Worm (Caenorhabditis elegans) whole organism, L1 larva: ENCODE measurements around the gene mxl-3.

Experiments
- ces-1 ChIP-seq: fragments of 150-350 bp; optimal IDR thresholded peaks from 2 replicates; lab custom pipeline; 2014; ENCODE audit warnings: missing biosample characterization, missing genetic modification reagents, missing genetic modification characterization
- egl-27 ChIP-seq, 2 experiments: fragments of 150-350 bp in 1 of 2; sonication (generic microtip); optimal IDR thresholded peaks; 3 replicates each; lab custom pipeline; 2017 to 2018; ENCODE audit warnings: missing biosample characterization in 2 of 2, missing genetic modification characterization in 2 of 2, missing genetic modification reagents in 2 of 2
- isw-1 ChIP-seq: fragments of 200-800 bp; sonication (Bioruptor generic); IDR thresholded peaks from 2 replicates; pipeline ENCODE4 v1.3.6; 2022; ENCODE audit warnings: missing genetic modification characterization, missing compliant biosample characterization
- nhr-90 ChIP-seq: sonication (generic microtip); optimal IDR thresholded peaks from 2 replicates; lab custom pipeline; 2016; ENCODE audit warnings: mild to moderate bottlenecking, missing genetic modification characterization, missing compliant biosample characterization; ENCODE audit not compliant: poor library complexity
- rnt-1 ChIP-seq: sonication (generic microtip); optimal IDR thresholded peaks from 2 replicates; lab custom pipeline; 2016; ENCODE audit warnings: mild to moderate bottlenecking, missing genetic modification characterization, moderate library complexity, missing compliant biosample characterization
- skn-1 ChIP-seq: fragments of 150-350 bp; optimal IDR thresholded peaks from 2 replicates; lab custom pipeline; 2014; ENCODE audit warnings: missing biosample characterization, missing genetic modification characterization
- swsn-7 ChIP-seq: sonication (generic microtip); optimal IDR thresholded peaks from 2 replicates; lab custom pipeline; 2016; ENCODE audit warnings: missing genetic modification characterization, missing compliant biosample characterization
- tbx-2 ChIP-seq: sonication (generic microtip); optimal IDR thresholded peaks from 2 replicates; lab custom pipeline; 2016; ENCODE audit warnings: missing genetic modification characterization, missing compliant biosample characterization

DNA sequence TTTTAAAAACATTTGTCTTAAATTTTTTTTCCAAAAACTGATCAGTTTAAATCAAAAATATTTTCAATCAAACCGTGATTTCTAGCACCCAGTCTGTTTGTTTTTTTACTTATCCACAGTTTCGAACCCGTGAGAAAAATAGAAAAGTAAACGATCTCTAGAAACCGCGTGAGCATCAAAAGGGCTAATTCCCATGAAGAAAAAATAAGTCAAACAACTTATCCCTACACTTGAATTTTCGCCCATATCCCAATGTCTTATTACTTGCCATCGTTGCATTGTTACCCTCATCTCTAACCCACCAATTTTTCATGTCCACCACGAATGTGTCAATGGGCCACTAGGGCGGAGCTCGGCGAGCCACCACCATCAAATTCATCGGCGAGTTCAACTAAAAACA is 12.9 kb downstream of the mxl-3 start, which contains the start of gene ptr-24:
- TF ChIP-seq tbx-2 (tag; lab: Kevin White, UChicago) (no peak), skn-1 (tag; lab: Kevin White, UChicago) (no peak), ces-1 (GFP tag; lab: Kevin White, UChicago) (no peak), rnt-1 (tag; lab: Kevin White, UChicago) (no peak), nhr-90 (tag; lab: Kevin White, UChicago) (no peak), swsn-7 (tag; lab: Kevin White, UChicago) (no peak), egl-27 (tag; optimal IDR thresholded peaks at IDR 0.05; lab: Kevin White, UChicago) (no peak), isw-1 (GFP tag; lab: Robert Waterston, UW) (no peak)
